Worm (Caenorhabditis elegans) whole organism, young adult: Measurements from ENCODE around the gene F39D8.3.

Experiments
- B0019.2 ChIP-seq: fragments of 200-800 bp; sonication (Bioruptor generic); conservative IDR thresholded peaks from 2 replicates; pipeline ENCODE4 v1.3.6; 2022; ENCODE audit warnings: missing genetic modification reagents, missing genetic modification characterization, missing compliant biosample characterization
- D2030.7 ChIP-seq: fragments of 200-800 bp; sonication (Bioruptor generic); IDR thresholded peaks from 2 replicates; pipeline ENCODE4 v1.3.6; 2022; ENCODE audit warnings: missing genetic modification reagents, missing genetic modification characterization, missing compliant biosample characterization
- F23B12.7 ChIP-seq: sonication (generic microtip); optimal IDR thresholded peaks from 2 replicates; lab custom pipeline; 2017; ENCODE audit warnings: missing genetic modification characterization, mild to moderate bottlenecking, missing compliant biosample characterization, antibody characterized with exemption, moderate library complexity; ENCODE audit not compliant: insufficient read depth
- F37B4.10 ChIP-seq: fragments of 200-800 bp; sonication (Bioruptor generic); IDR thresholded peaks from 2 replicates; pipeline ENCODE4 v1.3.6; 2022; ENCODE audit warnings: missing genetic modification characterization, missing compliant biosample characterization
- F52B5.7 ChIP-seq: sonication (generic microtip); optimal IDR thresholded peaks from 2 replicates; lab custom pipeline; 2016; ENCODE audit warnings: mild to moderate bottlenecking, missing genetic modification characterization, missing compliant biosample characterization
- F55B11.4 ChIP-seq: sonication (generic microtip); optimal IDR thresholded peaks from 2 replicates; lab custom pipeline; 2016; ENCODE audit warnings: missing compliant biosample characterization, missing genetic modification characterization, borderline replicate concordance; ENCODE audit not compliant: insufficient read depth
- F57A8.1 ChIP-seq: fragments of 200-800 bp; sonication (Bioruptor generic); optimal IDR thresholded peaks from 2 replicates; lab custom pipeline; 2018; ENCODE audit warnings: mild to moderate bottlenecking, missing genetic modification characterization, moderate library complexity, missing compliant biosample characterization
- K12H6.12 ChIP-seq: fragments of 200-800 bp; sonication (Bioruptor generic); optimal IDR thresholded peaks from 2 replicates; lab custom pipeline; 2018; ENCODE audit warnings: mild to moderate bottlenecking, missing genetic modification characterization, missing compliant biosample characterization
- T26A5.8 ChIP-seq: sonication (generic microtip); optimal IDR thresholded peaks from 2 replicates; lab custom pipeline; 2016; ENCODE audit warnings: missing genetic modification characterization, missing compliant biosample characterization
- Y95B8A.8 ChIP-seq: fragments of 200-800 bp; sonication (Bioruptor generic); IDR thresholded peaks from 2 replicates; pipeline ENCODE4 v1.3.6; 2022; ENCODE audit warnings: missing genetic modification reagents, missing genetic modification characterization, missing compliant biosample characterization
- ZK185.1 ChIP-seq: sonication (generic microtip); optimal IDR thresholded peaks from 2 replicates; lab custom pipeline; 2016; ENCODE audit warnings: mild to moderate bottlenecking, missing genetic modification characterization, missing compliant biosample characterization; ENCODE audit not compliant: poor library complexity, severe bottlenecking
- athp-1 ChIP-seq: sonication (generic microtip); optimal IDR thresholded peaks from 2 replicates; lab custom pipeline; 2017; ENCODE audit warnings: mild to moderate bottlenecking, missing genetic modification characterization, missing compliant biosample characterization
- attf-5 ChIP-seq: fragments of 200-800 bp; sonication (Bioruptor generic); optimal IDR thresholded peaks from 2 replicates; lab custom pipeline; 2018; ENCODE audit warnings: mild to moderate bottlenecking, missing genetic modification characterization, missing compliant biosample characterization
- ccch-3 ChIP-seq: fragments of 200-800 bp; sonication (Bioruptor generic); optimal IDR thresholded peaks from 2 replicates; lab custom pipeline; 2018; ENCODE audit warnings: mild to moderate bottlenecking, missing genetic modification characterization, missing compliant biosample characterization
- cebp-1 ChIP-seq, 2 experiments: fragments of 200-800 bp in 1 of 2; sonication (Bioruptor generic) in 1 of 2; sonication (generic microtip) in 1 of 2; IDR thresholded peaks in 1 of 2; optimal IDR thresholded peaks in 1 of 2; 2 replicates each; pipeline versions ENCODE4 v1.3.6 to Lab custom; 2017 to 2022; ENCODE audit warnings: missing compliant biosample characterization in 2 of 2, missing genetic modification characterization in 2 of 2, mild to moderate bottlenecking in 1 of 2, missing genetic modification reagents in 1 of 2, moderate library complexity in 1 of 2
- ceh-58 ChIP-seq: fragments of 200-800 bp; sonication (Bioruptor generic); IDR thresholded peaks from 2 replicates; pipeline ENCODE4 v1.3.6; 2022; ENCODE audit warnings: missing genetic modification characterization, missing compliant biosample characterization
- chd-7 ChIP-seq: sonication (generic microtip); optimal IDR thresholded peaks from 2 replicates; lab custom pipeline; 2016; ENCODE audit warnings: mild to moderate bottlenecking, missing genetic modification characterization, moderate library complexity, missing compliant biosample characterization
- die-1 ChIP-seq: sonication (generic microtip); optimal IDR thresholded peaks from 2 replicates; lab custom pipeline; 2016; ENCODE audit warnings: missing genotype, mild to moderate bottlenecking, missing genetic modification characterization, missing compliant biosample characterization
- dpl-1 ChIP-seq: fragments of 150-350 bp; optimal IDR thresholded peaks from 2 replicates; lab custom pipeline; 2014; ENCODE audit warnings: missing biosample characterization, missing genetic modification reagents, missing genetic modification characterization
- ets-4 ChIP-seq: fragments of 200-800 bp; sonication (Bioruptor generic); optimal IDR thresholded peaks from 2 replicates; lab custom pipeline; 2018; ENCODE audit warnings: mild to moderate bottlenecking, missing genetic modification characterization, missing compliant biosample characterization
- gei-17 ChIP-seq: fragments of 200-800 bp; sonication (Bioruptor generic); optimal IDR thresholded peaks from 2 replicates; lab custom pipeline; 2018; ENCODE audit warnings: mild to moderate bottlenecking, missing genetic modification characterization, missing compliant biosample characterization
- him-1 ChIP-seq: sonication (generic microtip); optimal IDR thresholded peaks from 2 replicates; lab custom pipeline; 2016; ENCODE audit warnings: missing genotype, missing genetic modification reagents, missing genetic modification characterization, missing compliant biosample characterization
- hlh-12 ChIP-seq: sonication (generic microtip); optimal IDR thresholded peaks from 2 replicates; lab custom pipeline; 2016; ENCODE audit warnings: missing genetic modification characterization, missing compliant biosample characterization
- hmg-1.2 ChIP-seq: fragments of 200-800 bp; sonication (Bioruptor generic); IDR thresholded peaks from 2 replicates; pipeline ENCODE4 v1.3.6; 2022; ENCODE audit warnings: missing genetic modification reagents, missing genetic modification characterization, missing compliant biosample characterization
- hrde-1 ChIP-seq: sonication (generic microtip); optimal IDR thresholded peaks from 2 replicates; lab custom pipeline; 2016; ENCODE audit warnings: missing genetic modification characterization, mild to moderate bottlenecking, missing compliant biosample characterization, moderate library complexity, missing genotype, missing genetic modification reagents, borderline replicate concordance
- hsf-1 ChIP-seq: fragments of 200-800 bp; sonication (Bioruptor generic); IDR thresholded peaks from 2 replicates; pipeline ENCODE4 v1.3.6; 2022; ENCODE audit warnings: missing genetic modification reagents, missing genetic modification characterization, missing compliant biosample characterization
- let-607 ChIP-seq, 2 experiments: fragments of 200-800 bp in 1 of 2; sonication (Bioruptor generic) in 1 of 2; sonication (generic microtip) in 1 of 2; optimal IDR thresholded peaks; 2 replicates each; lab custom pipeline; 2016 to 2018; ENCODE audit warnings: mild to moderate bottlenecking in 2 of 2, missing compliant biosample characterization in 2 of 2, missing genetic modification characterization in 2 of 2, moderate library complexity in 2 of 2, missing genotype in 1 of 2
- lsy-27 ChIP-seq: sonication (generic microtip); optimal IDR thresholded peaks from 2 replicates; lab custom pipeline; 2017; ENCODE audit warnings: missing genetic modification characterization, mild to moderate bottlenecking, missing compliant biosample characterization, antibody characterized with exemption, missing genotype, borderline replicate concordance; ENCODE audit not compliant: insufficient read depth
- madf-3 ChIP-seq: fragments of 200-800 bp; sonication (Bioruptor generic); IDR thresholded peaks from 2 replicates; pipeline ENCODE4 v1.3.6; 2022; ENCODE audit warnings: missing genetic modification reagents, missing genetic modification characterization, missing compliant biosample characterization
- madf-6 ChIP-seq: fragments of 200-800 bp; sonication (Bioruptor generic); IDR thresholded peaks from 2 replicates; pipeline ENCODE4 v1.3.6; 2022; ENCODE audit warnings: missing genetic modification reagents, missing genetic modification characterization, missing compliant biosample characterization
- mes-4 ChIP-seq: sonication (generic microtip); optimal IDR thresholded peaks from 2 replicates; lab custom pipeline; 2016; ENCODE audit warnings: missing genotype, missing genetic modification characterization, missing compliant biosample characterization
- mxl-1 ChIP-seq: sonication (generic microtip); optimal IDR thresholded peaks from 2 replicates; lab custom pipeline; 2016; ENCODE audit warnings: missing genetic modification characterization, missing compliant biosample characterization
- nfya-1 ChIP-seq: sonication (generic microtip); optimal IDR thresholded peaks from 2 replicates; lab custom pipeline; 2017; ENCODE audit warnings: antibody characterized with exemption, missing compliant biosample characterization, missing genetic modification characterization, borderline replicate concordance; ENCODE audit not compliant: insufficient read depth
- nfyb-1 ChIP-seq: fragments of 200-800 bp; sonication (Bioruptor generic); IDR thresholded peaks from 2 replicates; pipeline ENCODE4 v1.3.6; 2022; ENCODE audit warnings: missing genetic modification reagents, missing genetic modification characterization, missing compliant biosample characterization
- repo-1 ChIP-seq: sonication (generic microtip); optimal IDR thresholded peaks from 2 replicates; lab custom pipeline; 2017; ENCODE audit warnings: mild to moderate bottlenecking, missing genetic modification characterization, missing compliant biosample characterization
- rpc-1 ChIP-seq, 2 experiments: fragments of 150-350 bp in 1 of 2; sonication (generic microtip) in 1 of 2; optimal IDR thresholded peaks; 2 replicates each; lab custom pipeline; 2014 to 2018; ENCODE audit warnings: missing biosample characterization in 1 of 2, missing genetic modification characterization in 1 of 2, missing genetic modification reagents in 1 of 2, missing genotype in 1 of 2
- sea-2 ChIP-seq: fragments of 200-800 bp; sonication (Bioruptor generic); IDR thresholded peaks from 2 replicates; pipeline ENCODE4 v1.3.6; 2022; ENCODE audit warnings: missing genetic modification characterization, missing compliant biosample characterization
- tbx-9 ChIP-seq: sonication (generic microtip); optimal IDR thresholded peaks from 2 replicates; lab custom pipeline; 2016; ENCODE audit warnings: borderline replicate concordance, missing genetic modification characterization, inconsistent platforms, missing compliant biosample characterization
- tlf-1 ChIP-seq: fragments of 200-800 bp; sonication (Bioruptor generic); optimal IDR thresholded peaks from 2 replicates; lab custom pipeline; 2018; ENCODE audit warnings: mild to moderate bottlenecking, missing genetic modification characterization, missing compliant biosample characterization
- unc-62 ChIP-seq: fragments of 150-350 bp; optimal IDR thresholded peaks from 2 replicates; lab custom pipeline; 2014; ENCODE audit warnings: missing biosample characterization, missing genetic modification reagents, missing genetic modification characterization
- zfh-2 ChIP-seq: fragments of 200-800 bp; sonication (Bioruptor generic); conservative IDR thresholded peaks from 2 replicates; pipeline ENCODE4 v1.3.6; 2022; ENCODE audit warnings: missing genetic modification reagents, missing genetic modification characterization, missing compliant biosample characterization
- ztf-3 ChIP-seq: fragments of 200-800 bp; sonication (Bioruptor generic); optimal IDR thresholded peaks from 2 replicates; lab custom pipeline; 2018; ENCODE audit warnings: mild to moderate bottlenecking, missing genetic modification characterization, missing compliant biosample characterization

Gene F39D8.3

ce11 chrX:15384090-15384624 is 36.6 kb upstream of the F39D8.3 start:
- no peak for TF ChIP-seq lsy-27 (tag; lab: Kevin White, UChicago)
- TF ChIP-seq ZK185.1 (tag; lab: Kevin White, UChicago) = no peak
- no peak for TF ChIP-seq tbx-9
- TF ChIP-seq hlh-12 (tag; lab: Kevin White, UChicago) = no peak
- no peak for TF ChIP-seq die-1 (tag; lab: Kevin White, UChicago)
- no peak for TF ChIP-seq F57A8.1 (GFP tag; lab: Kevin White, UChicago)
- TF ChIP-seq hmg-1.2 (GFP tag; lab: Robert Waterston, UW) = no peak
- no peak for TF ChIP-seq hrde-1 (tag; lab: Kevin White, UChicago)
- TF ChIP-seq mxl-1 (tag; lab: Kevin White, UChicago) = no peak
- no peak for TF ChIP-seq F52B5.7 (tag; lab: Kevin White, UChicago)

- TF ChIP-seq him-1 (tag; lab: Kevin White, UChicago) = no peak
- peak; percentile 23 for TF ChIP-seq rpc-1 (optimal IDR thresholded peaks at IDR 0.05; lab: Kevin White, UChicago)
- peak; percentile 59 for TF ChIP-seq rpc-1 (tag; optimal IDR thresholded peaks at IDR 0.05; lab: Kevin White, UChicago)
- 0 out of 2 replicates have a peak, but pooled peaks have one; percentile 15 for TF ChIP-seq zfh-2 (GFP tag; lab: Robert Waterston, UW)
- TF ChIP-seq mes-4 (tag; lab: Kevin White, UChicago) = no peak
- no peak for TF ChIP-seq nfyb-1 (GFP tag; lab: Robert Waterston, UW)
These were observed 35.4 kb upstream of the F39D8.3 start for ce11 chrX:15385379-15385778.

- TF ChIP-seq madf-3 (GFP tag; lab: Robert Waterston, UW) (no peak), madf-6 (no peak), F52B5.7 (tag; lab: Kevin White, UChicago) (no peak), gei-17 (GFP tag; lab: Kevin White, UChicago) (no peak), chd-7 (tag; lab: Kevin White, UChicago) (peak; percentile 23), dpl-1 (GFP tag; lab: Kevin White, UChicago) (no peak), ztf-3 (GFP tag; lab: Kevin White, UChicago) (no peak), B0019.2 (GFP tag; lab: Robert Waterston, UW) (no peak), ceh-58 (no peak), K12H6.12 (tag; lab: Kevin White, UChicago) (peak; percentile 40), rpc-1 (optimal IDR thresholded peaks at IDR 0.05; lab: Kevin White, UChicago) (no peak), rpc-1 (tag; optimal IDR thresholded peaks at IDR 0.05; lab: Kevin White, UChicago) (no peak), athp-1 (no peak), hsf-1 (no peak), him-1 (tag; lab: Kevin White, UChicago) (no peak), T26A5.8 (tag; lab: Kevin White, UChicago) (no peak), nfya-1 (no peak), ccch-3 (no peak), unc-62 (GFP tag; lab: Kevin White, UChicago) (no peak), repo-1 (tag; lab: Kevin White, UChicago) (no peak), F37B4.10 (GFP tag; lab: Robert Waterston, UW) (no peak), ets-4 (GFP tag; lab: Kevin White, UChicago) (no peak), D2030.7 (GFP tag; lab: Robert Waterston, UW) (no peak), tlf-1 (GFP tag; lab: Kevin White, UChicago) (no peak), Y95B8A.8 (GFP tag; lab: Robert Waterston, UW) (no peak), let-607 (tag; optimal IDR thresholded peaks at IDR 0.05; lab: Kevin White, UChicago) (no peak), F23B12.7 (tag; lab: Kevin White, UChicago) (no peak), tbx-9 (no peak), attf-5 (GFP tag; lab: Kevin White, UChicago) (no peak), F55B11.4 (tag; lab: Kevin White, UChicago) (no peak), sea-2 (GFP tag; lab: Robert Waterston, UW) (no peak), cebp-1 (GFP tag; IDR thresholded peaks at IDR 0.05; lab: Robert Waterston, UW) (no peak), cebp-1 (tag; optimal IDR thresholded peaks at IDR 0.05; lab: Kevin White, UChicago) (peak; percentile 41)
These were observed 34.9 kb upstream of the F39D8.3 start for ce11 chrX:15385807-15386349.
